Fruit fly (Drosophila melanogaster) whole organism, wandering third instar larva: ENCODE results near the gene Txl.

Experiments
- Abd-B ChIP-seq: fragments of >200 bp; optimal IDR thresholded peaks from 2 replicates; lab custom pipeline; 2017; ENCODE audit warnings: missing biosample characterization, missing genetic modification characterization
- CG32264 ChIP-seq: fragments of 200-800 bp; sonication (Bioruptor generic); optimal IDR thresholded peaks from 2 replicates; lab custom pipeline; 2016; ENCODE audit warnings: missing biosample characterization, missing genetic modification characterization
- CG9705 ChIP-seq: fragments of 200-800 bp; sonication (Bioruptor generic); optimal IDR thresholded peaks from 2 replicates; lab custom pipeline; 2018; ENCODE audit warnings: missing biosample characterization, mild to moderate bottlenecking, missing genetic modification characterization
- CrebA ChIP-seq: fragments of 200-800 bp; sonication (Bioruptor generic); optimal IDR thresholded peaks from 2 replicates; lab custom pipeline; 2016; ENCODE audit warnings: missing biosample characterization, mild to moderate bottlenecking, missing genetic modification characterization, borderline replicate concordance
- Dfd ChIP-seq: fragments of >200 bp; optimal IDR thresholded peaks from 2 replicates; lab custom pipeline; 2017; ENCODE audit warnings: missing biosample characterization, missing genetic modification characterization
- Dif ChIP-seq: fragments of 200-275, 200-300 bp; sonication (Bioruptor generic); optimal IDR thresholded peaks from 2 replicates; lab custom pipeline; 2018; ENCODE audit warnings: missing biosample characterization, missing genetic modification characterization; ENCODE audit not compliant: partially characterized antibody
- GATAd ChIP-seq: sonication (Bioruptor generic); optimal IDR thresholded peaks from 2 replicates; lab custom pipeline; 2016; ENCODE audit warnings: missing biosample characterization, missing genetic modification characterization
- Hnf4 ChIP-seq: fragments of 200-800 bp; sonication (Bioruptor generic); optimal IDR thresholded peaks from 2 replicates; lab custom pipeline; 2016; ENCODE audit warnings: missing biosample characterization, mild to moderate bottlenecking, missing genetic modification characterization
- Hr78 ChIP-seq: fragments of >200 bp; optimal IDR thresholded peaks from 2 replicates; lab custom pipeline; 2017; ENCODE audit warnings: missing biosample characterization, missing genetic modification characterization
- Hr83 ChIP-seq: fragments of 200-300 bp; sonication (Bioruptor generic); optimal IDR thresholded peaks from 2 replicates; lab custom pipeline; 2016; ENCODE audit warnings: missing biosample characterization, mild to moderate bottlenecking, missing genetic modification characterization, moderate library complexity; ENCODE audit not compliant: poor library complexity, severe bottlenecking
- Jra ChIP-seq: sonication (Bioruptor generic); optimal IDR thresholded peaks from 2 replicates; lab custom pipeline; 2016; ENCODE audit warnings: missing biosample characterization, missing genetic modification characterization
- Mio ChIP-seq: sonication (Bioruptor generic); optimal IDR thresholded peaks from 2 replicates; lab custom pipeline; 2016; ENCODE audit warnings: missing biosample characterization, missing genetic modification characterization
- Myc ChIP-seq: fragments of >200 bp; optimal IDR thresholded peaks from 2 replicates; lab custom pipeline; 2017
- N ChIP-seq: fragments of >200 bp; optimal IDR thresholded peaks from 2 replicates; lab custom pipeline; 2018; ENCODE audit warnings: missing biosample characterization, missing external identifiers, missing genetic modification characterization
- OdsH ChIP-seq: fragments of 200-800 bp; sonication (Bioruptor generic); optimal IDR thresholded peaks from 2 replicates; lab custom pipeline; 2016; ENCODE audit warnings: missing biosample characterization, mild to moderate bottlenecking, missing genetic modification characterization
- Rel ChIP-seq, 2 experiments: fragments of 200-800 bp; sonication (Bioruptor generic) in 1 of 2; optimal IDR thresholded peaks; 2 replicates in 1 of 2; 3 replicates in 1 of 2; lab custom pipeline; 2016 to 2019; ENCODE audit warnings: mild to moderate bottlenecking in 2 of 2, missing biosample characterization in 2 of 2, missing genetic modification characterization in 2 of 2, moderate library complexity in 1 of 2
- Sp1 ChIP-seq: fragments of 200-800 bp; sonication (Bioruptor generic); optimal IDR thresholded peaks from 3 replicates; lab custom pipeline; 2019; ENCODE audit warnings: missing biosample characterization, mild to moderate bottlenecking, missing genetic modification characterization, moderate library complexity
- br ChIP-seq: fragments of 200-800 bp; sonication (Bioruptor generic); optimal IDR thresholded peaks from 2 replicates; lab custom pipeline; 2016; ENCODE audit warnings: missing biosample characterization, missing genetic modification characterization
- brk ChIP-seq: fragments of 200-800 bp; sonication (Bioruptor generic); optimal IDR thresholded peaks from 2 replicates; lab custom pipeline; 2016; ENCODE audit warnings: missing biosample characterization, mild to moderate bottlenecking, missing genetic modification characterization
- dl ChIP-seq, 2 experiments: fragments of 175-275, 200-275 bp in 1 of 2; fragments of 200-275 bp in 1 of 2; sonication (Bioruptor generic); optimal IDR thresholded peaks; lab custom pipeline; 2018; ENCODE audit warnings: mild to moderate bottlenecking in 2 of 2, missing biosample characterization in 2 of 2, missing genetic modification characterization in 2 of 2, moderate library complexity in 2 of 2; ENCODE audit not compliant: partially characterized antibody in 2 of 2, insufficient read depth in 1 of 2
- dmrt93B ChIP-seq: fragments of 200-800 bp; sonication (Bioruptor generic); optimal IDR thresholded peaks from 2 replicates; lab custom pipeline; 2018; ENCODE audit warnings: missing biosample characterization, mild to moderate bottlenecking, missing genetic modification characterization
- dsf ChIP-seq: sonication (Bioruptor generic); optimal IDR thresholded peaks from 2 replicates; lab custom pipeline; 2016; ENCODE audit warnings: missing biosample characterization, missing genetic modification characterization, borderline replicate concordance
- foxo ChIP-seq, 2 experiments: fragments of 200-800 bp; sonication (Bioruptor generic); optimal IDR thresholded peaks; 2 replicates in 1 of 2; 3 replicates in 1 of 2; lab custom pipeline; 2016 to 2017; ENCODE audit warnings: missing biosample characterization in 2 of 2, missing genetic modification characterization in 2 of 2
- fru ChIP-seq: fragments of 200-800 bp; sonication (Bioruptor generic); optimal IDR thresholded peaks from 3 replicates; lab custom pipeline; 2016; ENCODE audit warnings: missing biosample characterization, mild to moderate bottlenecking, missing genetic modification characterization
- h ChIP-seq: fragments of 200-800 bp; sonication (Bioruptor generic); optimal IDR thresholded peaks from 3 replicates; lab custom pipeline; 2016; ENCODE audit warnings: missing biosample characterization, mild to moderate bottlenecking, missing genetic modification characterization
- jim ChIP-seq: fragments of 175-275, 200-325 bp; sonication (Bioruptor generic); optimal IDR thresholded peaks from 2 replicates; lab custom pipeline; 2016; ENCODE audit warnings: missing biosample characterization, mild to moderate bottlenecking, missing genetic modification characterization
- lola ChIP-seq: fragments of >200 bp; optimal IDR thresholded peaks from 2 replicates; lab custom pipeline; 2017; ENCODE audit warnings: missing biosample characterization, missing genetic modification characterization
- pan ChIP-seq: fragments of >200 bp; optimal IDR thresholded peaks from 2 replicates; lab custom pipeline; 2017
- psq ChIP-seq: fragments of 200-800 bp; sonication (Bioruptor generic); optimal IDR thresholded peaks from 3 replicates; lab custom pipeline; 2017; ENCODE audit warnings: missing biosample characterization, mild to moderate bottlenecking, missing genetic modification characterization, moderate library complexity
- rgr ChIP-seq: fragments of 200-800 bp; sonication (Bioruptor generic); optimal IDR thresholded peaks from 3 replicates; lab custom pipeline; 2016; ENCODE audit warnings: missing biosample characterization, mild to moderate bottlenecking, missing genetic modification characterization
- sage ChIP-seq: fragments of 200-800 bp; sonication (Bioruptor generic); optimal IDR thresholded peaks from 2 replicates; lab custom pipeline; 2016; ENCODE audit warnings: missing biosample characterization, mild to moderate bottlenecking, missing genetic modification characterization
- usp ChIP-seq: fragments of >200 bp; optimal IDR thresholded peaks from 2 replicates; lab custom pipeline; 2017; ENCODE audit warnings: missing biosample characterization, missing genetic modification characterization
- woc ChIP-seq: sonication (Bioruptor generic); optimal IDR thresholded peaks from 2 replicates; lab custom pipeline; 2016; ENCODE audit warnings: missing biosample characterization, mild to moderate bottlenecking, missing genetic modification characterization

Txl gene

DNA sequence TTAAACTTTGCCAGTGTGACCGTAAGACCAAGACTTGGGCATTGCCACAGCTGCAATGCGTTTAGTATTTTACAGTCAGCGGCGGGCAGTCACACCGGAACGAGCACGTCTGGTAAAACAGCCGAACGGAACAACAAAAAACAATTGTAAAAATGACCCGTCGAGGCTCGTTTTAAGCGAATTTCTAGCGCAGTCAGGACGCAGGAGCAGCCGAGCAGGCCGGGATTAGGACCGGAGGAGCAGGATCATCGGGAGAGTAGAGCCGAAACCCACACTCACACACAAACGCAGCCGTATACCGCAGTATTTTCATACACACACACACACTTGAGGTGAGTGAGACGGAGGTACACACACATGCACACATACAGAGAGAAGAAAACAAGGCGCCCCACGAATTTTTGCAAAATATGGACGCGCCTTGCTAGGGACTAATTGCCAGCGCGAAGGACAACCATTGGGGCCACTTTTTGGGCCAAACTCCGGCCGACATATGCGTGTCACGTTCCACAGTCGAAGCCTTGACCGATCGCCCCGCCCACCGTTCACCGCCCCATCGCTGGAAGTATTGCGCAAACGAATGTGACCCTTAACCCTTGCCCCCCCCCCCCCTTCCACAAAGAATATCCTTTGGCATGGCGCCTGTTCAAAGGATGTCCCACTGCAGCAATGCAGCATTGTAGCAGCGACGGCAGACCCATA is 12.6 kb upstream of the Txl start, which contains the start of gene Usp47:
Usp47 (plus strand) TSS at position 71 of the 702 bp plus-strand sequence.
- TF ChIP-seq Sp1 (GFP tag; lab: Kevin White, UChicago): peak; percentile 6
- TF ChIP-seq woc (GFP tag; lab: Kevin White, UChicago): no peak
- no peak for TF ChIP-seq br (GFP tag; lab: Kevin White, UChicago)
- TF ChIP-seq h (GFP tag; lab: Kevin White, UChicago): peak; percentile 29
- no peak for TF ChIP-seq Rel (GFP tag; optimal IDR thresholded peaks at IDR 0.05; lab: Kevin White, UChicago)
- peak; percentile 14 for TF ChIP-seq Rel (tag; optimal IDR thresholded peaks at IDR 0.05; lab: Kevin White, UChicago)
- peak; percentile 24 for TF ChIP-seq rgr
- peak; percentile 70 for TF ChIP-seq Hr78 (GFP tag; lab: Kevin White, UChicago)
- peak; percentile 79 for TF ChIP-seq N

DNA sequence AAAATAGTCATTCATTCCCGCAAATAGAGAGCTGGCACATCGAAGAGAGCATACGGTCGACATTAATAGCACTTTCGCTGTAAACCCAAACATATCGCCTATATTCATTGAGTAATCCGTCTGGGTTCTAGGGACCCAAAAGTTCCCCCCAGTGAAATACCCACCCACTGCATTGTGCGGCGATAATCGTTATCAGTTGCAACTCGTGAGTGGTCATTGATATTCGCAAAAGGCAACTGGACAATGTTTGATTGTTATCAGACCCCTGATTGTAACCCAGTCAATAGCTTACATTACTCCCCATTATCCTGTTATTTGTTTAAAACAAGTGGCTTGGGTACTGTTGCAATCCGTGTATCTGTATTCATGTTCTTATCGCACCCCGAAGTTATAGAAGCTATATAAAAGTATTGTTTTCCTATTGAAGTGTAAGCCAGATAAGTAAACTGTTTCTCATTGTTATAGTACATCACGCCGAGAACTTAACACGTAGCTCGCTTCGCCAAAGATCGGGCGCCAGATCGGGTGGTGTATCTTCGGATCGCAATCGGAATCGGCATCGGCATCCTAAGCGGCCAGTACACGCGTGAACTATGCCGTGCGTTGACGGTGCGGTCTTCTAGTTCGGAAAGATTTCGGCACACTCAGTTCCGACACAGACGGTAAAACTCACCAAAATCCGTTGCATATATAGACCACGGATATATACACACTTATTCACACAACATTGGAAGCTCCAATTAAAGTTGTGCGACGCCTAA is 11.9 kb upstream of the Txl start:
- TF ChIP-seq Abd-B (no peak), Rel (GFP tag; optimal IDR thresholded peaks at IDR 0.05; lab: Kevin White, UChicago) (no peak), Rel (tag; optimal IDR thresholded peaks at IDR 0.05; lab: Kevin White, UChicago) (peak; percentile 97), Jra (GFP tag; lab: Kevin White, UChicago) (no peak), Dif (GFP tag; lab: Kevin White, UChicago) (no peak), lola (GFP tag; lab: Kevin White, UChicago) (no peak), CG9705 (GFP tag; lab: Kevin White, UChicago) (no peak), Hr78 (GFP tag; lab: Kevin White, UChicago) (peak; percentile 33), CG32264 (no peak), rgr (no peak), br (GFP tag; lab: Kevin White, UChicago) (peak; percentile 37)

DNA sequence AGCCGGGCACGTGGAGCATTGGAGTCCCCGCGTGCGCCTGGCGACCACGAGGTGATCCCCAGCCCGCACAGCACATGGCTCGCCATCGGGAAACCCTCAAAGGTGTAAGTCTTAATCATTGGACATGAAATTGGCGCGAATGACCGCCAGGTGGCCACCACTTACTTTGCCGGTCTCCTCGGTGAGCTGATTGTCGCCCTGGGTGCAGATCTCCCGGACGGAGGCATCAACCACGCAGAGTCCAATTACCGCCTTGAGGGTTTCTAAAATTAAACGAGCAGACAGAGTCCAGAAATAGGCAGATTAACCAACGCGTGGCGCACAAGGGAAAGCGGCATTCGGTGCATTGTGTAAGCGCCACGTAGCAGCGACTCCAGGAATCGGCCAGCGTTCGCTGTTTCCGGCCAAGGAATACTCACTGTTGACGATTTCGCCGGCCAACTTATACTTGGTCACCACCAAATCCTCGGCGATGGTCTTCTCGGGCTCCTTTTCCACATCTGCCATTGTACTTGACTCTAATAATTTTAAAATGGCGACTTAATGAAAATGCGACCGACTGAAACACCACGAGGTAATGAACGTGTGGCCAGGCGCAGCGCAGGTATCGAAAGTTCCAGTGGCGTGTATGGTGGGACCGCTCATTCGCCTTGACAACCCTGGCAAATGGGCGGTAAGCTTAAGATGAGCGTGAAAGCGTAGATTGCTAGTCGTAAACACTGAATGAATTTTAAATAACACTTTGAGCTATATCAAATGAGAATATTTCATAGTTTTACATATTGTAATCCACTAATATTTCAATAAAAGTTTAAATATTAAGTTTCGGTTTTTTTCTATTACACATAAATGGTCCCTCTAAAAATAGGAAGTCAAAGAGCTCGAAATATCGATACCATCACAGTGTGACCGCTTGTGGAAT is 463 bp upstream of the Txl start, which contains the start of gene CG10576:
CG10576 (minus strand) TSS at position 781 of the 922 bp plus-strand sequence.
- TF ChIP-seq Dfd (GFP tag; lab: Kevin White, UChicago): no peak
- TF ChIP-seq brk (GFP tag; lab: Kevin White, UChicago): no peak
- no peak for TF ChIP-seq dmrt93B (GFP tag; lab: Kevin White, UChicago)
- TF ChIP-seq OdsH (GFP tag; lab: Kevin White, UChicago): no peak
- no peak for TF ChIP-seq CrebA
- no peak for TF ChIP-seq sage (GFP tag; lab: Kevin White, UChicago)
- no peak for TF ChIP-seq CG32264
- no peak for TF ChIP-seq Abd-B
- TF ChIP-seq N: no peak
- peak; percentile 40 for TF ChIP-seq psq (GFP tag; lab: Kevin White, UChicago)
- TF ChIP-seq dl (GFP tag; optimal IDR thresholded peaks at IDR 0.05; lab: Kevin White, UChicago; ENCODE audit: insufficient read depth in 1 of 2, partially characterized antibody in 2 of 2): no peak
- peak; percentile 79 for TF ChIP-seq Myc
- no peak for TF ChIP-seq h (GFP tag; lab: Kevin White, UChicago)
- no peak for TF ChIP-seq jim (GFP tag; lab: Kevin White, UChicago)
- TF ChIP-seq Sp1 (GFP tag; lab: Kevin White, UChicago): no peak

DNA sequence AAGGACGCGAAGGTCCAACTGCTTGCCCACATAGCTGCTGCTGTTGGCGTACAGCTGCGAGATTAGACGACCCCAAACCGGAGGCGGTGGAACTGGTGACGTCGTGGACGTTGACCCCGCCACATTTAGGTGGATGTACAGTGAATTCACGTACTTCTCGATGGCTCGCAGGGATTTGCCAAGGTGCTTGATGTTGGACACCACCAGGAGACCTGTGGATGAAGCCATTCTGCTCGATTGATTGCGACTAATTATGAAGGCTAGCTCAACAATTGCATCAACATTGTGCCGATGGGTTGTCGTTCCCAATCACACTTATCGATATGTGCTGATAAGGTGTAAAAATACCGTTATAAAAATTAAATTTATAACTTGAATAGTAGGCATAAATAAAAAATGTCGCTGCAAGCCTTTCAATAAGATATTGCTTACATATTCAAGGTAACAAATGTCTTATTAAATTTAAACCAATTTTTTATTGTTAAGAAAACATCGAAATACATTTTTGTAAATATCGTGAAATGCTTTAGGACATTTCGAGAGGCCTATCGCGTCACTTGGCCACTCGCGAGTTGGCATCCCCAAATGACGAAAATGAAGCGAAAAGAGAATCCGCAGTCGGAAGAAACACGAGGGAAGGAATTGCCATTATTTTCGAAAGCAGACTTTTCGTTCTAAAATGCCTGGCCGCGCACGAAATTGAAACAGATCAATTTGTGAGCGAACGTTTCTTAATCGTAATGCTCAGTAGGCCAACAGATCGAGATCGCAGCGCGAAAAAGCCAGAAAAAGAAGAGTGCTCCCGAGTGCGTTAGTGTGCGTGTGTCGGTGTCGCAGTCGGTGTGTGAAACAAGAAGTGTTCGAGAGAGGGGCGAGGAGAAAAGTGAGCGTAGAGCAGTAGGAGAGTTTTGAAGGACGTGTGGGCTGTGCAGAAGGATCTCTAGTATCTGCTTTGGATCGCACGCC is 3.2 kb downstream of the Txl start, which contains the start of the genes Ppat-Dpck and scny:
Ppat-Dpck (minus strand) TSS at position 263 of the 966 bp plus-strand sequence.
scny (plus strand) TSS at position 471 of the 966 bp plus-strand sequence.
- TF ChIP-seq woc (GFP tag; lab: Kevin White, UChicago) (no peak), dmrt93B (GFP tag; lab: Kevin White, UChicago) (no peak), jim (GFP tag; lab: Kevin White, UChicago) (no peak), fru (no peak), Dif (GFP tag; lab: Kevin White, UChicago) (no peak), br (GFP tag; lab: Kevin White, UChicago) (no peak), CG9705 (GFP tag; lab: Kevin White, UChicago) (no peak), brk (GFP tag; lab: Kevin White, UChicago) (no peak), Jra (GFP tag; lab: Kevin White, UChicago) (peak; percentile 76), pan (lab: Kevin White, UChicago) (no peak), dsf (GFP tag; lab: Kevin White, UChicago) (no peak), Mio (GFP tag; lab: Kevin White, UChicago) (no peak), GATAd (GFP tag; lab: Kevin White, UChicago) (no peak), Hr83 (GFP tag; lab: Kevin White, UChicago) (peak; percentile 18), h (GFP tag; lab: Kevin White, UChicago) (peak; percentile 57), CrebA (no peak), Hnf4 (no peak), Dfd (GFP tag; lab: Kevin White, UChicago) (no peak), Abd-B (no peak), usp (GFP tag; lab: Kevin White, UChicago) (no peak), Hr78 (GFP tag; lab: Kevin White, UChicago) (no peak), Rel (GFP tag; optimal IDR thresholded peaks at IDR 0.05; lab: Kevin White, UChicago) (no peak), Rel (tag; optimal IDR thresholded peaks at IDR 0.05; lab: Kevin White, UChicago) (peak; percentile 21), foxo (GFP tag; optimal IDR thresholded peaks at IDR 0.05; lab: Kevin White, UChicago) (peak in 1 of 2 experiments; percentile 43), psq (GFP tag; lab: Kevin White, UChicago) (peak; percentile 99)
